Fruit fly (Drosophila melanogaster) whole organism, adult: ENCODE results near the gene CG17982.

Experiments
- CG11617 ChIP-seq: fragments of 200-800 bp; sonication (Bioruptor generic); optimal IDR thresholded peaks from 2 replicates; lab custom pipeline; 2017; ENCODE audit warnings: mild to moderate bottlenecking, missing biosample characterization, missing genetic modification reagents, missing genetic modification characterization
- CG12768 ChIP-seq: fragments of 200-800 bp; sonication (Bioruptor generic); optimal IDR thresholded peaks from 2 replicates; lab custom pipeline; 2017; ENCODE audit warnings: missing biosample characterization, missing genetic modification characterization, mild to moderate bottlenecking, moderate library complexity, missing genetic modification reagents
- CG14711 ChIP-seq: fragments of 200-800 bp; sonication (Bioruptor generic); optimal IDR thresholded peaks from 2 replicates; lab custom pipeline; 2018; ENCODE audit warnings: missing biosample characterization, mild to moderate bottlenecking, missing genetic modification characterization, moderate library complexity
- CG1620 ChIP-seq: fragments of 200-800 bp; sonication (Bioruptor generic); optimal IDR thresholded peaks from 2 replicates; lab custom pipeline; 2016; ENCODE audit warnings: missing biosample characterization, missing genetic modification characterization
- CG33017 ChIP-seq: fragments of 200-800 bp; sonication (Bioruptor generic); optimal IDR thresholded peaks from 2 replicates; lab custom pipeline; 2018; ENCODE audit warnings: missing biosample characterization, mild to moderate bottlenecking, missing genetic modification characterization, moderate library complexity
- CG5204 ChIP-seq: fragments of 200-800 bp; sonication (Bioruptor generic); optimal IDR thresholded peaks from 2 replicates; lab custom pipeline; 2016; ENCODE audit warnings: missing biosample characterization, missing genetic modification characterization
- CG7045 ChIP-seq: fragments of 200-800 bp; sonication (Bioruptor generic); optimal IDR thresholded peaks from 2 replicates; lab custom pipeline; 2017; ENCODE audit warnings: missing biosample characterization, mild to moderate bottlenecking, missing genetic modification characterization
- CG7101 ChIP-seq: fragments of 200-800 bp; sonication (Bioruptor generic); optimal IDR thresholded peaks from 2 replicates; lab custom pipeline; 2018; ENCODE audit warnings: missing biosample characterization, mild to moderate bottlenecking, missing genetic modification characterization, moderate library complexity
- Clk ChIP-seq: fragments of 200-800 bp; sonication (Bioruptor generic); optimal IDR thresholded peaks from 2 replicates; lab custom pipeline; 2017; ENCODE audit warnings: missing biosample characterization, missing genetic modification characterization
- Crg-1 ChIP-seq: fragments of 200-800 bp; sonication (Bioruptor generic); optimal IDR thresholded peaks from 2 replicates; lab custom pipeline; 2016; ENCODE audit warnings: missing biosample characterization, missing genetic modification characterization
- Hr96 ChIP-seq: fragments of 200-800 bp; sonication (Bioruptor generic); optimal IDR thresholded peaks from 2 replicates; lab custom pipeline; 2016; ENCODE audit warnings: missing biosample characterization, missing genetic modification characterization
- Mnt ChIP-seq: fragments of 200-800 bp; sonication (Bioruptor generic); optimal IDR thresholded peaks from 2 replicates; lab custom pipeline; 2016; ENCODE audit warnings: missing biosample characterization, mild to moderate bottlenecking, missing genetic modification characterization
- bab1 ChIP-seq: fragments of 200-800 bp; sonication (Bioruptor generic); optimal IDR thresholded peaks from 3 replicates; lab custom pipeline; 2019; ENCODE audit warnings: missing biosample characterization, mild to moderate bottlenecking, missing genetic modification characterization, moderate library complexity
- cic ChIP-seq: fragments of 200-800 bp; sonication (Bioruptor generic); optimal IDR thresholded peaks from 2 replicates; lab custom pipeline; 2017; ENCODE audit warnings: missing biosample characterization, mild to moderate bottlenecking, missing genetic modification characterization, moderate library complexity
- cnc ChIP-seq, 2 experiments: fragments of >200 bp; optimal IDR thresholded peaks; 2 replicates each; lab custom pipeline; 2017
- kay ChIP-seq: fragments of 200-800 bp; sonication (Bioruptor generic); peaks from one replicate; lab custom pipeline; 2016; ENCODE audit warnings: missing biosample characterization, missing genetic modification characterization, borderline replicate concordance
- ovo ChIP-seq: fragments of 200-800 bp; sonication (Bioruptor generic); optimal IDR thresholded peaks from 2 replicates; lab custom pipeline; 2016; ENCODE audit warnings: missing biosample characterization, missing genetic modification characterization
- pad ChIP-seq: fragments of 200-800 bp; sonication (Bioruptor generic); optimal IDR thresholded peaks from 3 replicates; lab custom pipeline; 2017; ENCODE audit warnings: missing biosample characterization, missing genetic modification characterization, mild to moderate bottlenecking, moderate library complexity, missing genetic modification reagents
- tj ChIP-seq: fragments of 200-800 bp; sonication (Bioruptor generic); optimal IDR thresholded peaks from 3 replicates; lab custom pipeline; 2017; ENCODE audit warnings: missing biosample characterization, mild to moderate bottlenecking, missing genetic modification characterization, moderate library complexity
- toe ChIP-seq: fragments of 200-800 bp; sonication (Bioruptor generic); optimal IDR thresholded peaks from 2 replicates; lab custom pipeline; 2016; ENCODE audit warnings: missing biosample characterization, missing genetic modification characterization

CG17982 gene

dm6 chrX:8137285-8137684 is 6.3 kb downstream of the CG17982 start:
- TF ChIP-seq toe (no peak), CG7045 (GFP tag; lab: Kevin White, UChicago) (no peak), Mnt (GFP tag; lab: Kevin White, UChicago) (no peak), tj (GFP tag; lab: Kevin White, UChicago) (no peak), pad (no peak), ovo (GFP tag; lab: Kevin White, UChicago) (no peak), CG33017 (tag; lab: Kevin White, UChicago) (no peak), CG11617 (GFP tag; lab: Kevin White, UChicago) (no peak), kay (GFP tag; lab: Kevin White, UChicago) (no peak), CG1620 (GFP tag; lab: Kevin White, UChicago) (no peak), CG12768 (GFP tag; lab: Kevin White, UChicago) (no peak), bab1 (GFP tag; lab: Kevin White, UChicago) (no peak), CG14711 (no peak), CG5204 (GFP tag; lab: Kevin White, UChicago) (no peak), Clk (GFP tag; lab: Kevin White, UChicago) (no peak), Crg-1 (GFP tag; lab: Kevin White, UChicago) (no peak), CG7101 (no peak), cic (GFP tag; lab: Kevin White, UChicago) (no peak), cnc (optimal IDR thresholded peaks at IDR 0.05; lab: Kevin White, UChicago) (no peak), Hr96 (GFP tag; lab: Kevin White, UChicago) (no peak)

DNA sequence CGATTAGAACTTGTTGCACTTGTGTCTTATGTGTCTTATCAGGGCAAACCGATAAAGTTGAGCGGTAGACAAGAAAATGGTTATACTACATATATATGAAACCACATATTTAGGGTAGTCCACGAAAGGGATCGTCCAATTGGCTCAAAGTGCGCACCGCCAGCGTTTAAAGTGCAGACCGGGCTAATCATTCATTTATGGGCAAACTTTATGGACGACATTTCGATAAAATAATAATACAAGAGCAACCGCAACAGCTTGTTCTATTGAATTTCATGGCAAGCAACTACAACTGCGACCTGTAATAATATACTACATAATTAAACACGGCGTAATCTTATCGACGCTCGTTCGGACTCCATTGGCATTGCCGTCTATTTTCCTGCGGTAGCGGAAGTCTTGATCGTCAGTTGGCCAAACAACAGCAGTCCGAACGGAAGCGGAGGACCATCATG is 8.2 kb downstream of the CG17982 start, which contains the start of the genes cyr and CG2120:
Gene cyr (minus strand): TSS at position 294 of the 455 bp plus-strand sequence.
Gene CG2120 (plus strand): TSS at position 405 of the 455 bp plus-strand sequence.
- TF ChIP-seq kay (GFP tag; lab: Kevin White, UChicago) (no peak), CG14711 (no peak), tj (GFP tag; lab: Kevin White, UChicago) (no peak), toe (no peak), CG11617 (GFP tag; lab: Kevin White, UChicago) (no peak), Hr96 (GFP tag; lab: Kevin White, UChicago) (no peak), CG1620 (GFP tag; lab: Kevin White, UChicago) (no peak), CG12768 (GFP tag; lab: Kevin White, UChicago) (no peak), CG33017 (tag; lab: Kevin White, UChicago) (no peak), cic (GFP tag; lab: Kevin White, UChicago) (no peak), Crg-1 (GFP tag; lab: Kevin White, UChicago) (no peak), bab1 (GFP tag; lab: Kevin White, UChicago) (no peak), cnc (optimal IDR thresholded peaks at IDR 0.05; lab: Kevin White, UChicago) (no peak), pad (no peak), Clk (GFP tag; lab: Kevin White, UChicago) (no peak), ovo (GFP tag; lab: Kevin White, UChicago) (no peak), Mnt (GFP tag; lab: Kevin White, UChicago) (no peak), CG7101 (no peak), CG7045 (GFP tag; lab: Kevin White, UChicago) (no peak), CG5204 (GFP tag; lab: Kevin White, UChicago) (no peak)

DNA sequence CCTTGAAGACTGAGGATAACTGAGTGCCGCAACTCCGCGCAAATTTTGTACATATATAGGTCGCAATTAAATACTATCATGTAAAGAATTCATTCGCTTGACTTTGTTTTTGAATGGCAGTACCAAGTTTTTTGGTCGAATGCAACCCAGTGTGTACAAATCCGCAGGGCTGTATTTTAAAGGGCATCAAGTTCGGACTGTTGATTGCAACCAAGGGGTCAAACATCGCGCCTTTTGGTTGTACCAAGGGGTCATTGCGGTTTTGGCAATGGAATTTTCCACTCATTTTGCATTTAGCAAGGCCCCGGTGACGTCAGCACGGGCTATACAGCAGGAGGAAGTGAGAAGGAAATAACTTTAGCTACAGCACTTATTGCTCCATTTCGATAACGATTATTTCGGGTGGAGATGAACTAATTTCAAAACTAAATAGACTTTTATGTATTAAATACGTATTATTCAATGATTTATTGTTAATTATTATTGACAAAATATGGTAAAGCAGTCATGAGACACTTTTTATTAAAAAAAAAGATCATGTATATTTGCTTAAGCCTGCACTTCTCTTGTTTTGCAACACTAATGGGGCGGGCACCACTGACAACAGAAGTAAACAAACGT is 11.8 kb downstream of the CG17982 start, which contains the start of gene CG10958:
Gene CG10958 (plus strand): TSS at position 593 of the 621 bp plus-strand sequence.
- TF ChIP-seq bab1 (GFP tag; lab: Kevin White, UChicago) (peak; percentile 82), CG33017 (tag; lab: Kevin White, UChicago) (peak; percentile 45), tj (GFP tag; lab: Kevin White, UChicago) (peak; percentile 83), CG14711 (peak; percentile 80), CG12768 (GFP tag; lab: Kevin White, UChicago) (peak; percentile 40), ovo (GFP tag; lab: Kevin White, UChicago) (peak; percentile 42), CG1620 (GFP tag; lab: Kevin White, UChicago) (peak; percentile 59), Hr96 (GFP tag; lab: Kevin White, UChicago) (no peak), toe (peak; percentile 18), cnc (optimal IDR thresholded peaks at IDR 0.05; lab: Kevin White, UChicago) (no peak), CG11617 (GFP tag; lab: Kevin White, UChicago) (peak; percentile 74), Mnt (GFP tag; lab: Kevin White, UChicago) (peak; percentile 77), CG7045 (GFP tag; lab: Kevin White, UChicago) (no peak), CG5204 (GFP tag; lab: Kevin White, UChicago) (no peak), kay (GFP tag; lab: Kevin White, UChicago) (no peak), cic (GFP tag; lab: Kevin White, UChicago) (no peak), Clk (GFP tag; lab: Kevin White, UChicago) (no peak), CG7101 (peak; percentile 82), Crg-1 (GFP tag; lab: Kevin White, UChicago) (peak; percentile 62), pad (peak; percentile 50)

DNA sequence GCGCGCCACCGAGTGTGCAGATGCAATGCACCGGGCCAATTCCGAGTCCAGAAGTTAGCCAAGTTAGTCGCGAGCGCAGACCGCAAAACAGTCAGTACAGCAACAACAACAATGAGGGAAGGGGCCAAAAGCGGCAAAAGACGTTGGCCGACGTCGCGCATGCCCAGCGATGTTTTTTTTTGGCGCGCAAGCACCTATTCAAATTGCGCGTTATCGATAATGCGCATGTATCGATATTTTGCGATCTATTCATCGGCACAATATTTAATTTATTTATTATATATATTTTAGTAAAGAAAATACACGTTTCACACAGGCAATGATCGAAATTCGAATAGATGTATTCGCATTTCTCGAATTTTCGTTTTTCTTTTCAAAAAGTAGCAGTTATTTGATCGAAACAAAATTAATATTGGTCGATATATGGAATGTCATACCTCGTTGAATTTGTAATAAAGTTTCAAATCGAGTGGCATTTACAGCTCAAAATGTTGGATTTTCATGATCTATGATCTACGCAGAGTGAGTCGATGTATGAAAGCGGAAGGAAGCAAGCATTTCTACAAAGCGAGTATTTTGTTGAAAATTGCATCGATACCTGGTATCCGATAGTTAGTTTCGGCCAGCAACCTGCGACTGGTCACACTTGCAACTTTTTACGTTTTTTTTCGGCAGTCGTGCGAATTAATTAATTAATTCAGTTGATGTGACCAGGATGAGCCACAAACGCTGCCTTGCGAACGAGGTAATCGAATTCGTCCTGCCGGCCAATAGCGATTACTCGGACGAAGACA is 14.2 kb downstream of the CG17982 start, which contains the start of gene CG2116:
Gene CG2116 (plus strand): TSS at position 609 of the 794 bp plus-strand sequence.
- peak; percentile 25 for TF ChIP-seq pad
- TF ChIP-seq Clk (GFP tag; lab: Kevin White, UChicago), result no peak
- TF ChIP-seq Hr96 (GFP tag; lab: Kevin White, UChicago), result no peak
- TF ChIP-seq Mnt (GFP tag; lab: Kevin White, UChicago), result peak; percentile 47
- TF ChIP-seq Crg-1 (GFP tag; lab: Kevin White, UChicago), result no peak
- no peak for TF ChIP-seq kay (GFP tag; lab: Kevin White, UChicago)
- TF ChIP-seq CG7101, result peak; percentile 7
- TF ChIP-seq CG1620 (GFP tag; lab: Kevin White, UChicago), result peak; percentile 24
- no peak for TF ChIP-seq CG7045 (GFP tag; lab: Kevin White, UChicago)
- no peak for TF ChIP-seq CG33017 (tag; lab: Kevin White, UChicago)
- peak; percentile 14 for TF ChIP-seq bab1 (GFP tag; lab: Kevin White, UChicago)
- TF ChIP-seq CG11617 (GFP tag; lab: Kevin White, UChicago), result no peak
- no peak for TF ChIP-seq cic (GFP tag; lab: Kevin White, UChicago)
- no peak for TF ChIP-seq CG12768 (GFP tag; lab: Kevin White, UChicago)
- TF ChIP-seq cnc (optimal IDR thresholded peaks at IDR 0.05; lab: Kevin White, UChicago), result no peak
- no peak for TF ChIP-seq CG5204 (GFP tag; lab: Kevin White, UChicago)
- no peak for TF ChIP-seq ovo (GFP tag; lab: Kevin White, UChicago)
- no peak for TF ChIP-seq CG14711
- peak; percentile 8 for TF ChIP-seq toe
- no peak for TF ChIP-seq tj (GFP tag; lab: Kevin White, UChicago)
